Fruit fly (Drosophila melanogaster): ENCODE measurements around the gene CG32391.

DNA sequence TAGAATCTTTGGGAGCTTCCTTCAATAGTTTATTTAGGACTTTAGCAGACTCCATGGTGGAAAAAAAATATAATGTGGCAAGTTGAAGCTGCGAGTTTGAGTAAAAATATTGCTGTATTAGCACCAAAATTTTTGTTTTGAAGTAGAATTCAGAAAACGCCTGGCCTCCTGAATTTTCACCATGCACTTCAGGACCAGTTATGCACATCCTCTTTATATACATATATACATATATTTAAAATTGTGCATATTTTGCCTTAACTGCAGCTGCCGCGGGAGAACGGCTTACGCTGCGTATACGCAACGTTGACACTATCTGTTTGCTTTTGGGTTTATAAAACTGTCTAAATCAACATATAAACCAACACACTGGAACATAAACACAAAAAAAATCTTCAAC lies 42.3 kb downstream of the CG32391 start, which contains the start of gene CG17744:
- TF ChIP-seq GATAd (GFP tag; optimal IDR thresholded peaks at IDR 0.05) (no peak), Vsx2 (GFP tag; optimal IDR thresholded peaks at IDR 0.05; ENCODE audit: partially characterized antibody) (no peak), OdsH (GFP tag; optimal IDR thresholded peaks at IDR 0.05) (no peak), lola (GFP tag; optimal IDR thresholded peaks at IDR 0.05) (no peak), Dif (GFP tag; optimal IDR thresholded peaks at IDR 0.05; ENCODE audit: partially characterized antibody) (no peak), sv (GFP tag; optimal IDR thresholded peaks at IDR 0.05) (no peak), fru (GFP tag; optimal IDR thresholded peaks at IDR 0.05) (no peak), Sp1 (GFP tag; optimal IDR thresholded peaks at IDR 0.05) (no peak), dmrt93B (GFP tag; optimal IDR thresholded peaks at IDR 0.05) (no peak), Hr78 (GFP tag; optimal IDR thresholded peaks at IDR 0.05) (no peak)
